Worm (Caenorhabditis elegans): Measurements from ENCODE around the gene ZC487.2.

Gene ZC487.2

ce11 chrV:6688392-6688791 is 33.9 kb downstream of the ZC487.2 start, which contains the start of gene K11G9.5:
K11G9.5 (minus strand) TSS chrV:6688492.
- TF ChIP-seq irx-1 (tag; optimal IDR thresholded peaks at IDR 0.05): no peak
- no peak for TF ChIP-seq unc-30 (tag; optimal IDR thresholded peaks at IDR 0.05)
- TF ChIP-seq efl-1 (optimal IDR thresholded peaks at IDR 0.05): no peak
- peak in 1 of 2 experiments; percentile 52 for TF ChIP-seq efl-1 (GFP tag; optimal IDR thresholded peaks at IDR 0.05 in 1 of 2)
- TF ChIP-seq mep-1 (tag; optimal IDR thresholded peaks at IDR 0.05): no peak

- no peak for TF ChIP-seq aha-1 (tag; optimal IDR thresholded peaks at IDR 0.05)
- TF ChIP-seq unc-30 (tag; optimal IDR thresholded peaks at IDR 0.05): no peak
- no peak for TF ChIP-seq dpl-1 (GFP tag; optimal IDR thresholded peaks at IDR 0.05)
Observed at ce11 chrV:6685963-6686362, 36.3 kb downstream of the ZC487.2 start.

- no peak for TF ChIP-seq F16B12.6 (tag; optimal IDR thresholded peaks at IDR 0.05)
- no peak for TF ChIP-seq nhr-11 (tag; optimal IDR thresholded peaks at IDR 0.05)
- no peak for TF ChIP-seq ztf-11 (tag; optimal IDR thresholded peaks at IDR 0.05)
- TF ChIP-seq zag-1 (tag; optimal IDR thresholded peaks at IDR 0.05): no peak
- no peak for TF ChIP-seq fos-1 (tag; optimal IDR thresholded peaks at IDR 0.05)
- no peak for TF ChIP-seq C34B4.2 (tag; optimal IDR thresholded peaks at IDR 0.05)
- no peak for TF ChIP-seq nhr-85 (tag)
- TF ChIP-seq nhr-237 (tag; optimal IDR thresholded peaks at IDR 0.05): no peak
- no peak for TF ChIP-seq nhr-77 (tag; optimal IDR thresholded peaks at IDR 0.05)
- no peak for TF ChIP-seq mep-1 (tag; optimal IDR thresholded peaks at IDR 0.05)
- TF ChIP-seq nhr-20 (tag; optimal IDR thresholded peaks at IDR 0.05): no peak
- no peak for TF ChIP-seq unc-62 (GFP tag; optimal IDR thresholded peaks at IDR 0.05)
- TF ChIP-seq unc-30 (tag; optimal IDR thresholded peaks at IDR 0.05): no peak
- TF ChIP-seq fkh-10 (GFP tag; optimal IDR thresholded peaks at IDR 0.05): no peak
- TF ChIP-seq aha-1 (tag; optimal IDR thresholded peaks at IDR 0.05): no peak
- TF ChIP-seq lin-15B (tag; optimal IDR thresholded peaks at IDR 0.05): no peak
Observed at ce11 chrV:6685499-6685898, 36.8 kb downstream of the ZC487.2 start.

DNA sequence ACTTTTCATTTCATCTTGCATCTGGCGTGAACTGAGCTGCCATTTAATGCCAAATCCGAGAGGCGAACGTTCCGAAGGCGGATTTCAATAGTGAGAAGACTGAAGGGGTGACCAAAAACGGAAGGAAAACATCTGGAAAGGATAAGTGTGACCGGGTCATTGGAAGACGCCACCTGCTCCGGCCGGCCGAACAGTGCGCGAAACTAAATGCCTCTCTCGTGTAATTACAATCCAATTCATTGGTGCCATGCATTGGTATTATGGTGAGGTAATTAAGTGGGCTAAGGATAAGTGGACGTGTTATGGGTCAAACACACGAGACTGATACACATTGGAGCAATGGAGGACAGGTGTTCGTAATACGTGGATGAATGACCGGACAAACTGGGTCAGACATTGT is 37.7 kb downstream of the ZC487.2 start:
- TF ChIP-seq lin-14 (GFP tag; optimal IDR thresholded peaks at IDR 0.05) (no peak), efl-1 (optimal IDR thresholded peaks at IDR 0.05) (no peak), efl-1 (GFP tag; optimal IDR thresholded peaks at IDR 0.05 in 1 of 2) (peak in 1 of 2 experiments; percentile 62)

ce11 chrV:6683740-6684139 is 38.5 kb downstream of the ZC487.2 start:
- TF ChIP-seq dpl-1 (GFP tag; optimal IDR thresholded peaks at IDR 0.05): no peak

DNA sequence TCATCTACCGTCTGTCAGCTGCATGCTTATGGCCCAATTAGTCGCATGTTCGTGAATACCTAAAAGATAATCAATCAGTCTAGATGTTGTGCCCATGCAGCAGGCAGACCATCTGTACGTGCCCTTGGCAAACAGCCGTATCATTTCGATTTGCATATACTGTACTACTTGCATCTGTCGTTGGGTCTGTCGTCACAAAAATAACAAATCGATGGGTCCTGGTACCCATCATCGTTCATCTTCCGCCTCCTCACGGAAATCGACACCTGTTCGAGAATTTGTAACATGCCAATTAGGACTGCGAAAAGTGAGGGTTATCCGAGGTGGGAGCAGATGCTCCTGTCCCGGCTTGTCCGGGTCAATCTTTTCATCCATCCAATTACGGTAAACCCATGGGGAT is 39.0 kb downstream of the ZC487.2 start:
- TF ChIP-seq rnt-1 (tag; optimal IDR thresholded peaks at IDR 0.05) (no peak), unc-86 (tag; optimal IDR thresholded peaks at IDR 0.05) (peak; percentile 29), lin-39 (tag; optimal IDR thresholded peaks at IDR 0.05) (no peak), ztf-11 (tag; optimal IDR thresholded peaks at IDR 0.05) (peak in 1 of 2 experiments; percentile 84), tbx-2 (tag; optimal IDR thresholded peaks at IDR 0.05) (peak; percentile 51)

DNA sequence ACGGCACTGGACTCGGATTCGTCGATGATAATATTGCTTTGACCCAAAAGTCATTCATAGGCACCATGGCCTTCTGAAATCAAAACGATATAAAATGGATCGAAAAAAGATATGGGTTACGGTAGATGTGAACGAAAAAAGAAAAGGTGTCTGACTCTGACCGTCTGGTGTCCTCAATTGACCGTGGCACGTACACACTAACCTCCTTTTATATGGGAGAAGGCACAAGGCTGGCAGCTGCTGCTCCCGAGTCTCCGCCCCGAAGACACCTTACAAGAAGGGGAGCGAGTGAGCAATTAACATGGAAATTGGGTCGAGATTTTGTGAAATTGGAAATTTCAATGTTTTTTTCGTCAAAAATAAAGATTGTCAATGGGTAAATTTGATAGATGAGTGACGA is 40.8 kb downstream of the ZC487.2 start, which contains the start of gene egl-46:
Gene egl-46 (minus strand): TSS at position 73 of the 400 bp plus-strand sequence.
- no peak for TF ChIP-seq ceh-8 (GFP tag; optimal IDR thresholded peaks at IDR 0.05)
- TF ChIP-seq sup-37 (GFP tag; optimal IDR thresholded peaks at IDR 0.05): no peak
- no peak for TF ChIP-seq aly-2 (tag; optimal IDR thresholded peaks at IDR 0.05)
- no peak for TF ChIP-seq C16A3.4 (tag; optimal IDR thresholded peaks at IDR 0.05)
- TF ChIP-seq mab-9 (GFP tag; IDR thresholded peaks at IDR 0.05): no peak
- no peak for TF ChIP-seq nhr-11 (tag; optimal IDR thresholded peaks at IDR 0.05)
- no peak for TF ChIP-seq lin-13 (GFP tag; optimal IDR thresholded peaks at IDR 0.05)
- TF ChIP-seq lin-15B (tag; optimal IDR thresholded peaks at IDR 0.05): no peak
- no peak for TF ChIP-seq grh-1 (GFP tag; IDR thresholded peaks at IDR 0.05)
- no peak for TF ChIP-seq zip-4 (GFP tag; optimal IDR thresholded peaks at IDR 0.05)
- no peak for TF ChIP-seq mdl-1 (tag; optimal IDR thresholded peaks at IDR 0.05)
- TF ChIP-seq alr-1 (tag; optimal IDR thresholded peaks at IDR 0.05; ENCODE audit: borderline replicate concordance): no peak
- no peak for TF ChIP-seq unc-98 (GFP tag; IDR thresholded peaks at IDR 0.05)
- TF ChIP-seq hlh-17 (GFP tag; optimal IDR thresholded peaks at IDR 0.05; ENCODE audit: borderline replicate concordance): no peak
